Fruit fly (Drosophila melanogaster) whole organism, embryonic: ENCODE data around the gene Prm.

Experiments used
- Awh ChIP-seq: fragments of 200-800 bp; sonication (Bioruptor generic); IDR thresholded peaks from 2 replicates; pipeline ENCODE4, ENCODE4 v1.3.6; 2022; ENCODE audit warnings: missing biosample characterization, missing genetic modification characterization
- CG10565 ChIP-seq: fragments of 200-800 bp; sonication (Bioruptor generic); optimal IDR thresholded peaks from 3 replicates; lab custom pipeline; 2016; ENCODE audit warnings: missing biosample characterization, mild to moderate bottlenecking, missing genetic modification characterization
- CG11247 ChIP-seq: fragments of 200-800 bp; sonication (Bioruptor generic); IDR thresholded peaks from 2 replicates; pipeline ENCODE4 v1.3.6; 2022; ENCODE audit warnings: missing biosample characterization, missing genetic modification characterization
- CG12391 ChIP-seq: fragments of 200-800 bp; sonication (Bioruptor generic); optimal IDR thresholded peaks from 3 replicates; lab custom pipeline; 2018; ENCODE audit warnings: missing biosample characterization, mild to moderate bottlenecking, missing genetic modification characterization, moderate library complexity
- CG15269 ChIP-seq: fragments of 200-800 bp; sonication (Bioruptor generic); optimal IDR thresholded peaks from 2 replicates; lab custom pipeline; 2018; ENCODE audit warnings: missing biosample characterization, mild to moderate bottlenecking, missing genetic modification characterization, moderate library complexity
- CG15696 ChIP-seq: fragments of 200-800 bp; sonication (Bioruptor generic); optimal IDR thresholded peaks from 2 replicates; lab custom pipeline; 2019; ENCODE audit warnings: missing biosample characterization, mild to moderate bottlenecking, missing genetic modification characterization, moderate library complexity
- CG17328 ChIP-seq: fragments of 200-800 bp; sonication (Bioruptor generic); IDR thresholded peaks from 2 replicates; pipeline ENCODE4 v1.3.6; 2022; ENCODE audit warnings: missing biosample characterization, missing genetic modification characterization
- CG1832 ChIP-seq: fragments of 200-800 bp; sonication (Bioruptor generic); optimal IDR thresholded peaks from 2 replicates; lab custom pipeline; 2017; ENCODE audit warnings: missing biosample characterization, mild to moderate bottlenecking, missing genetic modification characterization, inconsistent platforms
- CG2875 ChIP-seq: fragments of 200-800 bp; sonication (Bioruptor generic); optimal IDR thresholded peaks from 2 replicates; lab custom pipeline; 2017; ENCODE audit warnings: missing biosample characterization, mild to moderate bottlenecking, missing genetic modification characterization, missing genetic modification reagents
- CG33213 ChIP-seq: fragments of 200-800 bp; sonication (Bioruptor generic); optimal IDR thresholded peaks from 3 replicates; lab custom pipeline; 2016; ENCODE audit warnings: missing biosample characterization, missing genetic modification characterization
- CG33557 ChIP-seq: fragments of 200-800 bp; sonication (Bioruptor generic); optimal IDR thresholded peaks from 2 replicates; lab custom pipeline; 2019; ENCODE audit warnings: missing biosample characterization, mild to moderate bottlenecking, missing genetic modification characterization, moderate library complexity
- CG34376 ChIP-seq: fragments of 200-800 bp; sonication (Bioruptor generic); optimal IDR thresholded peaks from 2 replicates; lab custom pipeline; 2018; ENCODE audit warnings: missing biosample characterization, mild to moderate bottlenecking, missing genetic modification characterization
- CG4328 ChIP-seq: fragments of 200-800 bp; sonication (Bioruptor generic); optimal IDR thresholded peaks from 3 replicates; lab custom pipeline; 2017; ENCODE audit warnings: missing biosample characterization, missing genetic modification reagents, missing genetic modification characterization
- CG6272 ChIP-seq: fragments of 200-800 bp; sonication (Bioruptor generic); IDR thresholded peaks from 2 replicates; pipeline ENCODE4 v1.3.6; 2022; ENCODE audit warnings: missing biosample characterization, missing genetic modification characterization
- CG7556 ChIP-seq: fragments of 200-800 bp; sonication (Bioruptor generic); optimal IDR thresholded peaks from 2 replicates; lab custom pipeline; 2017; ENCODE audit warnings: missing biosample characterization, mild to moderate bottlenecking, missing genetic modification characterization
- CG8765 ChIP-seq: fragments of 200-800 bp; sonication (Bioruptor generic); IDR thresholded peaks from 2 replicates; pipeline ENCODE4 v1.3.6; 2022; ENCODE audit warnings: missing biosample characterization, missing genetic modification characterization
- CG9215 ChIP-seq: fragments of 200-800 bp; sonication (Bioruptor generic); IDR thresholded peaks from 2 replicates; pipeline ENCODE4 v1.3.6; 2022; ENCODE audit warnings: missing biosample characterization, missing genetic modification characterization
- CG9932 ChIP-seq: fragments of 200-800 bp; sonication (Bioruptor generic); IDR thresholded peaks from 2 replicates; pipeline ENCODE4 v1.3.6; 2022; ENCODE audit warnings: missing biosample characterization, missing genetic modification characterization
- CkIIα-i1 ChIP-seq: fragments of 200-800 bp; sonication (Bioruptor generic); IDR thresholded peaks from 2 replicates; pipeline ENCODE4 v1.3.6; 2022; ENCODE audit warnings: missing biosample characterization, missing genetic modification characterization
- Dbx ChIP-seq: fragments of 200-800 bp; sonication (Bioruptor generic); IDR thresholded peaks from 3 replicates; pipeline ENCODE4 v1.3.6; 2022; ENCODE audit warnings: missing biosample characterization, missing genetic modification characterization
- HLHmδ ChIP-seq: fragments of 200-800 bp; sonication (Bioruptor generic); optimal IDR thresholded peaks from 2 replicates; lab custom pipeline; 2018; ENCODE audit warnings: missing biosample characterization, mild to moderate bottlenecking, missing genetic modification characterization, moderate library complexity
- Hey ChIP-seq: fragments of 200-800 bp; sonication (Bioruptor generic); optimal IDR thresholded peaks from 3 replicates; lab custom pipeline; 2018; ENCODE audit warnings: missing biosample characterization, mild to moderate bottlenecking, missing genetic modification characterization
- Hr39 ChIP-seq: fragments of >200 bp; optimal IDR thresholded peaks from 2 replicates; lab custom pipeline; 2017
- Med ChIP-seq: fragments of 200-800 bp; sonication (Bioruptor generic); peaks from one replicate; lab custom pipeline; 2016; ENCODE audit warnings: missing biosample characterization, missing genetic modification characterization, mild to moderate bottlenecking, inconsistent platforms, moderate library complexity
- NFAT ChIP-seq: fragments of 200-800 bp; sonication (Bioruptor generic); IDR thresholded peaks from 2 replicates; pipeline ENCODE4 v1.3.6; 2022; ENCODE audit warnings: missing biosample characterization, missing genetic modification characterization
- Nf-YB ChIP-seq: fragments of 200-800 bp; sonication (Bioruptor generic); optimal IDR thresholded peaks from 3 replicates; lab custom pipeline; 2019; ENCODE audit warnings: missing biosample characterization, mild to moderate bottlenecking, missing genetic modification characterization, moderate library complexity
- Ptx1 ChIP-seq: fragments of 200-800 bp; sonication (Bioruptor generic); IDR thresholded peaks from 2 replicates; pipeline ENCODE4 v1.3.6; 2022; ENCODE audit warnings: missing biosample characterization, missing genetic modification characterization
- Spps ChIP-seq: fragments of 200-800 bp; sonication (Bioruptor generic); optimal IDR thresholded peaks from 2 replicates; lab custom pipeline; 2018; ENCODE audit warnings: missing biosample characterization, mild to moderate bottlenecking, missing genetic modification characterization
- dysf ChIP-seq: fragments of 200-800 bp; sonication (Bioruptor generic); IDR thresholded peaks from 3 replicates; pipeline ENCODE4 v1.3.6; 2022; ENCODE audit warnings: missing biosample characterization, missing genetic modification characterization
- exex ChIP-seq: fragments of 200-800 bp; sonication (Bioruptor generic); optimal IDR thresholded peaks from 4 replicates; lab custom pipeline; 2018; ENCODE audit warnings: missing biosample characterization, mild to moderate bottlenecking, missing genetic modification characterization, moderate library complexity
- fd64A ChIP-seq: fragments of 200-800 bp; sonication (Bioruptor generic); optimal IDR thresholded peaks from 3 replicates; lab custom pipeline; 2018; ENCODE audit warnings: missing biosample characterization, mild to moderate bottlenecking, missing genetic modification characterization
- ken ChIP-seq: fragments of 200-800 bp; sonication (Bioruptor generic); IDR thresholded peaks from 3 replicates; pipeline ENCODE4 v1.3.6; 2022; ENCODE audit warnings: missing biosample characterization, missing genetic modification characterization
- kni ChIP-seq: fragments of 200-800 bp; sonication (Bioruptor generic); optimal IDR thresholded peaks from 3 replicates; lab custom pipeline; 2017; ENCODE audit warnings: mild to moderate bottlenecking, missing biosample characterization, missing genetic modification reagents, missing genetic modification characterization
- lab ChIP-seq: fragments of 200-800 bp; sonication (Bioruptor generic); optimal IDR thresholded peaks from 3 replicates; lab custom pipeline; 2017; ENCODE audit warnings: missing biosample characterization, missing genetic modification characterization, mild to moderate bottlenecking, moderate library complexity, missing genetic modification reagents
- mirr ChIP-seq: fragments of 200-800 bp; sonication (Bioruptor generic); optimal IDR thresholded peaks from 3 replicates; lab custom pipeline; 2018; ENCODE audit warnings: missing biosample characterization, mild to moderate bottlenecking, missing genetic modification characterization
- nau ChIP-seq: fragments of 200-800 bp; sonication (Bioruptor generic); optimal IDR thresholded peaks from 3 replicates; lab custom pipeline; 2017; ENCODE audit warnings: missing biosample characterization, mild to moderate bottlenecking, missing genetic modification characterization, missing genetic modification reagents
- onecut ChIP-seq: fragments of 200-800 bp; sonication (Bioruptor generic); IDR thresholded peaks from 2 replicates; pipeline ENCODE4 v1.3.6; 2022; ENCODE audit warnings: missing biosample characterization, missing genetic modification characterization
- otp ChIP-seq: fragments of 200-800 bp; sonication (Bioruptor generic); IDR thresholded peaks from 3 replicates; pipeline ENCODE4, ENCODE4 v1.3.6; 2022; ENCODE audit warnings: missing biosample characterization, missing genetic modification characterization
- pfk ChIP-seq: fragments of 200-800 bp; sonication (Bioruptor generic); optimal IDR thresholded peaks from 2 replicates; lab custom pipeline; 2018; ENCODE audit warnings: missing biosample characterization, mild to moderate bottlenecking, missing genetic modification characterization, moderate library complexity
- psq ChIP-seq: fragments of 200-800 bp; sonication (Bioruptor generic); optimal IDR thresholded peaks from 2 replicates; lab custom pipeline; 2017; ENCODE audit warnings: missing biosample characterization, missing genetic modification characterization
- salm ChIP-seq: fragments of 200-800 bp; sonication (Bioruptor generic); optimal IDR thresholded peaks from 2 replicates; lab custom pipeline; 2018; ENCODE audit warnings: missing biosample characterization, mild to moderate bottlenecking, missing genetic modification characterization
- sd ChIP-seq: fragments of 200-800 bp; sonication (Bioruptor generic); optimal IDR thresholded peaks from 3 replicates; lab custom pipeline; 2018; ENCODE audit warnings: missing biosample characterization, mild to moderate bottlenecking, missing genetic modification characterization, moderate library complexity
- sens-2 ChIP-seq: fragments of 200-800 bp; sonication (Bioruptor generic); IDR thresholded peaks from 2 replicates; pipeline ENCODE4 v1.3.6; 2022; ENCODE audit warnings: missing biosample characterization, missing genetic modification characterization
- sug ChIP-seq: fragments of 200-800 bp; optimal IDR thresholded peaks from 2 replicates; lab custom pipeline; 2019; ENCODE audit warnings: missing biosample characterization, mild to moderate bottlenecking, missing genetic modification characterization, moderate library complexity
- tap ChIP-seq: fragments of 200-800 bp; optimal IDR thresholded peaks from 3 replicates; lab custom pipeline; 2019; ENCODE audit warnings: missing biosample characterization, mild to moderate bottlenecking, missing genetic modification characterization, moderate library complexity
- vfl ChIP-seq: fragments of 200-800 bp; sonication (Bioruptor generic); optimal IDR thresholded peaks from 2 replicates; lab custom pipeline; 2016; ENCODE audit warnings: missing biosample characterization, missing genetic modification characterization
- vnd ChIP-seq: fragments of 200-800 bp; sonication (Bioruptor generic); IDR thresholded peaks from 3 replicates; pipeline ENCODE4 v1.3.6; 2022; ENCODE audit warnings: missing biosample characterization, missing genetic modification characterization; ENCODE audit not compliant: partially characterized antibody
- vvl ChIP-seq: fragments of 200-800 bp; sonication (Bioruptor generic); IDR thresholded peaks from 2 replicates; pipeline ENCODE4 v1.3.6; 2022; ENCODE audit warnings: missing biosample characterization, missing genetic modification characterization

The Prm gene

DNA sequence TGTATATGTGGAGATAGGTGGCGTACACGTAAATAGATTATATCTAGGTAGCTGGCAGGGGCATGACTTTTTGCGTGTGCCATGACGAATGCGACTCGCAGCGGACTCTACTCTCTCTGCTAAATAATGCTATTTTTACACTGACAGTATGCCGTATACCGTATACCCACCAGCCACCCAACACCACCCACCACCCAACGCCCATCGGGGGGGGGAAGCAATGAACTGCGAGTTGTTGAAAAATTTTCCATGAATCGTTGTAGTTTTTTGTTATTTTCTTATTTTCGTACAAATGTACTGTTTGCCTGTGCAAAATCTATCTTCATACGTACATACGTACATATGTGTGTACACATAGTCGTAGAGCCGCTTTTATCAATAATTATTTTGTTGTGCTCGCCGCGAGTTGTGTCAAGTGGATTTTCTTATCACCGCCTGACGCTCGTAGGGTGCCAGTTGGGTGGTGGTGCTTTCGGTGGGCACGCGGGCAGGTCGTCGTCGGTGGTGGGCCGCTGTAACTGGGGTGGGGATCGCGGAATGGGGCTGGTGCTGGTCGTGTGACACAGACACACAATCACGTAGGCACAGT, 45.0 kb downstream of the Prm start (continued):
- TF ChIP-seq exex (tag; lab: Kevin White, UChicago) (peak; percentile 90), sug (tag; lab: Kevin White, UChicago) (peak; percentile 99), CG10565 (no peak), CG12391 (tag; lab: Kevin White, UChicago) (no peak)
- TF ChIP-seq, all 482 proteins: peak for 25

DNA sequence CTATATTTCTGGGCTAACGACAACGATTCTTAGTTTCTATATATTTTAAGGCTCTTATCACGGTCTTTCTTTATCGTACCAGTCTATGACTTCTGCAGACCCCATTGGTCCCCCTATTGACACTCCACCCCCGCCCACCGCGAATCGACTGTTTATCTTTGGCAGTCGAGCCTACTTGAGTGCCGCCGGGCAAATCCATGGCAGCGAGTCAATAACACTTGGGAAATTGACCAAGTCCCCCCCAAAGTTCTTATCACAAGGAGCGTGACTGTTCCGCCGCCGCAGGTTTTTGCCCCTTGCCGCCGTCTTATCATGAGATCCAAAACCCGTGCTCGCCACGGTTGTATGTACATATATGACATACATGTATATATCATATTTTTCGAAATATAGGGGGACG, 45.5 kb downstream of the Prm start:
- peak; percentile 20 for TF ChIP-seq pfk (GFP tag; lab: Kevin White, UChicago)
- TF ChIP-seq NFAT = peak; percentile 22; the same call in 1 of the 2 replicates
- TF ChIP-seq CkIIα-i1 (GFP tag; lab: Robert Waterston, UW) = no peak
- TF ChIP-seq Ptx1 (GFP tag; lab: Robert Waterston, UW) = 0 out of 2 replicates have a peak, but pooled peaks have one; percentile 18
- peak; percentile 35; the same call in 1 of the 2 replicates for TF ChIP-seq CG11247 (GFP tag; lab: Robert Waterston, UW)
- no peak for TF ChIP-seq CG6272
- peak; percentile 22; the same call in 1 of the 2 replicates for TF ChIP-seq vvl (GFP tag; lab: Robert Waterston, UW)
- TF ChIP-seq CG4328 (GFP tag; lab: Kevin White, UChicago) = peak; percentile 26
- TF ChIP-seq CG1832 (GFP tag; lab: Kevin White, UChicago) = no peak
- 0 out of 3 replicates have a peak, but pooled peaks have one; percentile 31 for TF ChIP-seq ken (GFP tag; lab: Robert Waterston, UW)
- TF ChIP-seq CG17328 = 0 out of 2 replicates have a peak, but pooled peaks have one; percentile 18
- peak; percentile 56 for TF ChIP-seq salm (tag; lab: Kevin White, UChicago)
- TF ChIP-seq CG2875 (GFP tag; lab: Kevin White, UChicago) = no peak
- peak; percentile 50 for TF ChIP-seq vnd (GFP tag; lab: Robert Waterston, UW)
- TF ChIP-seq CG7556 (GFP tag; lab: Kevin White, UChicago) = no peak
- TF ChIP-seq psq (GFP tag; lab: Kevin White, UChicago) = no peak
- TF ChIP-seq Med (GFP tag; lab: Kevin White, UChicago) = peak; percentile 79
- TF ChIP-seq tap = peak; percentile 1
- TF ChIP-seq CG33557 (GFP tag; lab: Kevin White, UChicago) = peak; percentile 50
- no peak for TF ChIP-seq CG33213 (GFP tag; lab: Kevin White, UChicago)
- TF ChIP-seq CG15269 (tag; lab: Kevin White, UChicago) = no peak
- TF ChIP-seq CG15696 (tag; lab: Kevin White, UChicago) = peak; percentile 59
- peak; percentile 88 for TF ChIP-seq Hey
- no peak for TF ChIP-seq Hr39
- peak; percentile 34; the same call in 1 of the 2 replicates for TF ChIP-seq onecut (GFP tag; lab: Robert Waterston, UW)
- no peak for TF ChIP-seq CG9215 (GFP tag; lab: Robert Waterston, UW)
- peak; percentile 82 for TF ChIP-seq lab (GFP tag; lab: Kevin White, UChicago)
- TF ChIP-seq Spps (tag; lab: Kevin White, UChicago) = no peak
- TF ChIP-seq CG9932 (GFP tag; lab: Robert Waterston, UW) = no peak
- TF ChIP-seq otp (GFP tag; lab: Robert Waterston, UW) = peak; percentile 61; the same call in 1 of the 3 replicates
- peak; percentile 23 for TF ChIP-seq kni (GFP tag; lab: Kevin White, UChicago)
- peak; percentile 83 for TF ChIP-seq HLHmδ
- TF ChIP-seq CG8765 = no peak
- TF ChIP-seq vfl = no peak
- TF ChIP-seq dysf (GFP tag; lab: Robert Waterston, UW) = no peak
- TF ChIP-seq fd64A (GFP tag; lab: Kevin White, UChicago) = peak; percentile 4
- no peak for TF ChIP-seq nau
- peak; percentile 5 for TF ChIP-seq sd
- TF ChIP-seq CG34376 (GFP tag; lab: Kevin White, UChicago) = peak; percentile 23
- TF ChIP-seq mirr = peak; percentile 93
- TF ChIP-seq Awh (GFP tag; lab: Robert Waterston, UW) = 0 out of 2 replicates have a peak, but pooled peaks have one; percentile 32
- peak; percentile 49; the same call in 1 of the 2 replicates for TF ChIP-seq sens-2 (GFP tag; lab: Robert Waterston, UW)
- 0 out of 3 replicates have a peak, but pooled peaks have one; percentile 11 for TF ChIP-seq Dbx
- peak; percentile 64 for TF ChIP-seq Nf-YB (GFP tag; lab: Kevin White, UChicago)
